Worm (Caenorhabditis elegans) whole organism, midembryonic: ENCODE measurements around the gene T28F12.1.

ENCODE experiments used
- T22C8.4 ChIP-seq: fragments of 200-800 bp; sonication (Bioruptor generic); IDR thresholded peaks from 2 replicates; pipeline ENCODE4 v1.3.6; 2022; ENCODE audit warnings: missing genetic modification characterization, missing compliant biosample characterization
- cog-1 ChIP-seq: sonication (generic microtip); optimal IDR thresholded peaks from 2 replicates; lab custom pipeline; 2016; ENCODE audit warnings: missing genetic modification characterization, missing compliant biosample characterization
- flt-1 ChIP-seq: fragments of 200-800 bp; sonication (Bioruptor generic); IDR thresholded peaks from 2 replicates; pipeline ENCODE4 v1.3.6; 2022; ENCODE audit warnings: missing genetic modification characterization, missing compliant biosample characterization
- klf-2 ChIP-seq: fragments of 200-800 bp; sonication (Bioruptor generic); conservative IDR thresholded peaks from 2 replicates; pipeline ENCODE4 v1.3.6; 2022; ENCODE audit warnings: missing genetic modification reagents, missing genetic modification characterization, missing compliant biosample characterization
- med-1 ChIP-seq: sonication (generic microtip); optimal IDR thresholded peaks from 2 replicates; lab custom pipeline; 2017; ENCODE audit warnings: missing genetic modification characterization, mild to moderate bottlenecking, missing compliant biosample characterization, antibody characterized with exemption, missing genetic modification reagents; ENCODE audit not compliant: insufficient read depth
- ref-1 ChIP-seq: fragments of 200-800 bp; sonication (Bioruptor generic); conservative IDR thresholded peaks from 2 replicates; pipeline ENCODE4 v1.3.6; 2022; ENCODE audit warnings: missing genetic modification reagents, missing genetic modification characterization, missing compliant biosample characterization
- tab-1 ChIP-seq: fragments of 200-800 bp; sonication (Bioruptor generic); IDR thresholded peaks from 2 replicates; pipeline ENCODE4 v1.3.6; 2022; ENCODE audit warnings: missing genetic modification characterization, missing compliant biosample characterization
- ztf-23 ChIP-seq: fragments of 200-800 bp; sonication (Bioruptor generic); IDR thresholded peaks from 2 replicates; pipeline ENCODE4 v1.3.6; 2022; ENCODE audit warnings: missing genetic modification reagents, missing genetic modification characterization, missing compliant biosample characterization
- ztf-29 ChIP-seq: fragments of 200-800 bp; sonication (Bioruptor generic); IDR thresholded peaks from 2 replicates; pipeline ENCODE4 v1.3.6; 2022; ENCODE audit warnings: missing genetic modification reagents, missing genetic modification characterization, missing compliant biosample characterization

The T28F12.1 gene

DNA sequence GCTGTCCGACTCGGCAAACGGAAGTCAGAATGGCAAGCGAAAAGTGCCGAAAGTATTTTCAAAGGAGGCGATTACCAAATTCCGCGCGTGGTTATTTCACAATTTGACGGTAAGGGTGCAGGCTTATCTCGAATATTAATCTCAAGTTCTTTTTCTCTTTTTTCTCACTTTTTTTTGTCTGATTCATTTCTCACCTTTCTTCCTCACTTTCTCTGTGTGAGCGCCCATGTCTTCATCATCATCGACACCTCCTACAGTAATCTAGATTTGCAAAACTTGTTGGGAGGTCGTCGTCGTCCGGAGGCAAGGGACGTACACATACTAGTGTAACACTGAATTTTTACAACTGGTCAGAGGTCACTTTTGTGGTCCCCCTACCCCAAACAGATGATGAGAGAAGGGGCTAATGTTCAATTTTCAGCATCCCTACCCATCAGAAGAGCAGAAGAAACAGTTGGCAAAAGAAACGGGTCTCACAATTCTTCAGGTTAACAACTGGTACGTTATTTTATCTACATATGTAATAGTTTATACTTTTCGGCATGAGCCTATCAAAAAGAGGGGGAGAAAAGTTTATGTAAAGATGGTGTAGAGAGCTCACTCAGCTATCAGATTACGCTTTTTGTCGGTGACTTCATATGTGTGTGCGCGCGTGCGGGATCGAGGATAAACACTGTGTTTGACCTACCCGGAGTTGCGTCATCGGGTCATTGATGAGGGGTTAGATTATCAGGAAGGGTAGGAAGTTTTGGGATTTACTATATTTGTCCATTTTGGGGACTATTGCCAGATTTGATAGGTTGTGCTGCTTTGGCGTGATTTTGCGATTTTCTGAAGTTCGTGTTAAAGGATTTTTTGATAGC lies 7.2 kb upstream of the T28F12.1 start:
- TF ChIP-seq flt-1 (GFP tag; lab: Robert Waterston, UW) (no peak), ref-1 (GFP tag; lab: Robert Waterston, UW) (no peak), ztf-23 (no peak), cog-1 (tag; lab: Kevin White, UChicago) (no peak), klf-2 (no peak)

DNA sequence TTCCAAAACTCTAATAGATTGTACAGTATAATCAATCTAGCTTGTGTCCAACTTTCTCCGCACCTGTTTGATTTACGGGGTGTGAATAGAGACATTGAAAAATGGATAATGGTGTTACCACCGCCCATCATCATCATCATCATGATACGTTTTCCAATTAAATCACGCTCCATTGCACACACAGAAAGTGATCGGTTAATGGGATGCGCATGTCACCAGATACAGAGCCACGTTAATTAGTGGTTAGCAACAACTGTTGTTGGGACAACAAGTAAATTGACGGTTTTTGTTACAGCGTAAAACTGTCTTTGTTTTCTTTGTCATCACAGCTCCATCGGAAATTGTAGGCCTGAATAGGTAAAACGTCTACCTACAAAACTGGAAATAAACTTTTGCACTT lies 6.2 kb upstream of the T28F12.1 start:
- TF ChIP-seq flt-1 (GFP tag; lab: Robert Waterston, UW) (0 out of 2 replicates have a peak, but pooled peaks have one; percentile 7), tab-1 (no peak)

DNA sequence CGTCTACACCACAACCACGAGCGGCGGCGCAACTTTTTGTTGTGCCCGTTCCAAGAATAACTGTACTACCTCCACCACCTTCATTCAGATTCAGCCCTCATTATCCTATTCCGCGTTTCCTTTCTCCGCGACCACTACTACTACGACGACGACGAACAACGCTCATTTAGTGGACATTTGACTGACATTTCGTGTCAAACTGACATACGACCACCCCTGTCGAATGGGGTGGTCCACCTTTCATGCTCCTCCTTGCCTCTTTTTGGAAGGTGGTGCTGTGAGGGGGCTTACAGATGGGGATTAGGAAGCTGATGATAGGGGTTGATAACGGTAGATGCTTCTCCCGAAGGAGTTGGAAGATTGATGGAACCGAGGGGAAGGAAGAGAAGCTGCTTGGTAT lies 5.7 kb upstream of the T28F12.1 start:
- no peak for TF ChIP-seq med-1 (GFP tag; lab: Kevin White, UChicago)
- 0 out of 2 replicates have a peak, but pooled peaks have one; percentile 32 for TF ChIP-seq ztf-29 (GFP tag; lab: Robert Waterston, UW)
- no peak for TF ChIP-seq T22C8.4 (GFP tag; lab: Robert Waterston, UW)

DNA sequence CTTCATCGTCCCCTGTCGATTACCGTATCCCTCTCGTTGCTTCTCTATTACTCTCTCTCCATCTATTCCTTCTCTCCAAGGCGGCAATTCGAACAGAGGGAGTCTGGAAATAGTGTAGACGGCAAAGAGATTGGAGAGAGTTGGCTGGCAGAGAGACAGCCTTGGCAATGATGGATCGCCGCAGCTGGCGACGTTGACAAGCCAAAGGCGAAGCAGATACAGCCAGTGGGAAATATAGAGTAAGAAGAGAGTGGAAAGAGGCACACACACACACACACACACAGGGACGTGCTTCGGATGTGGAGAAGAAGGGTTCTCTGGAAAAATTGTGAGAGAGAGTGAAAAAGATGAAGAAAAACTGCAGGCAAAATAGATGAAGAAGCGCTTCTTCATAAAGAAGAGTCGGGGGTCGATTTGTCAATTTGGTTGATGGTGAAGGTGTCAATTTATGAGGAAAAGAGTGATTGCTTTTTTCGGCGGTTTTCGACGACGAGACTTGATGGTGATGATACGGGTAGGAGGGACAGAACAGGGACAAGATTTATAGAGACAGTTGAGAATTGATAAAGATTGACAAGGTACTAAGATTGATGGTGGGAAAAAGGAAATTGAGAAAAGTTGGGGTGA lies 4.9 kb upstream of the T28F12.1 start:
- peak; percentile 64; the same call in 1 of the 2 replicates for TF ChIP-seq ztf-29 (GFP tag; lab: Robert Waterston, UW)
- no peak for TF ChIP-seq tab-1
- no peak for TF ChIP-seq klf-2

DNA sequence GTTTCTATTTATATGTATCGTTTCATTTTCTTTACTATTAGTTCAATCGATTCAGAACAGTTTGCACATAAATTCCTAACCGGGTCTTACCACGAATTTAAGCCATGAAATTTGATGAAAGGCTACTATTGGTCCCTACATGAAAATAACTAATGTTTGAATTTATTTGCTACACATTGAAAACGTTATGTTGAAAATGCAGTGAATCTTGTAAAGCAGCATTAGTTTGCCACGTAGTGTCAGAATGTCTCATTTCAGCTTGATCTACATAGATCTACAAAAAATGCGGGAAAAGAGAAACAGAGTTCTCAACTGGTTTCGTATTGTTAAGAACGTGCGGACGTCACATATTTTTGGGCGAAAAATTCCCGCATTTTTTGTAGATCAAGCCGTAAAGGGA lies 4.1 kb upstream of the T28F12.1 start:
- TF ChIP-seq T22C8.4 (GFP tag; lab: Robert Waterston, UW) (no peak), klf-2 (no peak), ref-1 (GFP tag; lab: Robert Waterston, UW) (no peak), med-1 (GFP tag; lab: Kevin White, UChicago) (no peak), tab-1 (no peak), ztf-29 (GFP tag; lab: Robert Waterston, UW) (no peak)

DNA sequence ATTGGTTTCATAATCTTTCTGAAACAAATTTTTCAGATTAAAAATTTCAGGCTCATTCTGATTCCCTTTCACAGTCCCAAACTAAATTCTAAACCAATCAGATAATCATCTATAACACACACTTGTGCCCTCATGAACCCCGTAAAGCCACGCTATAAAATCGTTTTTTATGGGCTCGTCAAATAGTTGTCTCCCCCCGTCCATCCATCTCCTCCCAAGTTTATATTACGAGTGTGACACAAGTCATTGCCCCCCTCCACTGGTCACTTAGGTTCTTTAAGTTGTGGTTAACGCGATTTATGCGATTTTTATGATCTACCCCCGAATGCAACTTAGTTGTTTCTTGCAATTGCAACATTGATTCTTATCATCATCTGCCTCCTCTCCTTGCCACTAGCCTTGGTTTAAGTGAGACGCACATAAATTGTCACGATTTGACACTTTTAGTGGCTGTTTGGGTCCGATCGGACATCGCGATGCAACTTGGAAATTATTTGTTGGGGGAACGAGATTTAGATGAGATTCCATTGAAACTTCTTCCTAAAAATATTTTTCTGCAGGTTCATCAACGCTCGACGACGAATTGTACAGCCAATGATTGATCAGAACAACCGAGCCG lies 3.4 kb upstream of the T28F12.1 start:
- TF ChIP-seq flt-1 (GFP tag; lab: Robert Waterston, UW) = no peak
- TF ChIP-seq ztf-23 = no peak
- no peak for TF ChIP-seq ref-1 (GFP tag; lab: Robert Waterston, UW)
- TF ChIP-seq ztf-29 (GFP tag; lab: Robert Waterston, UW) = no peak
- TF ChIP-seq tab-1 = no peak
- no peak for TF ChIP-seq cog-1 (tag; lab: Kevin White, UChicago)
- no peak for TF ChIP-seq T22C8.4 (GFP tag; lab: Robert Waterston, UW)
- no peak for TF ChIP-seq med-1 (GFP tag; lab: Kevin White, UChicago)

DNA sequence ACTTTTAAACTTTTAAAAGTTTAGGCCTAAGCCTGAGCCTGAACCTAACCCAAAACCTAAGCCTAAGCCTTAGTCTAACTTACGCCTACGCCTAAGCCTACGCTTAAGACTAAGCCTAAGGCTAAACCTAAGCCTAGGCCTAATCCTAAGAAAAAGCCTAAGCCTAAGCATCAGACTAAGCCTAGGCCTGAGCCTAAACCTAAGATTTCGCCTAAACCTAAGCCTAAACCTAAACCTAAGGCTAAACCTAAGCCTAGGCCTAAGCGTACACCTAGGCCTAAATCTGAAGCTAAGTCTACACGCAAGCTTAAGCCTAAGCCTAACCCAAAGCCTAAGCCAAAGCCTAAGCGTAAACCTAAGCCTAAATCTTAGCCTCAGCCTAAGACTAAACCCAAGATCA lies 2.5 kb upstream of the T28F12.1 start:
- TF ChIP-seq ztf-23 (no peak), flt-1 (GFP tag; lab: Robert Waterston, UW) (no peak), ztf-29 (GFP tag; lab: Robert Waterston, UW) (0 out of 2 replicates have a peak, but pooled peaks have one; percentile 15), tab-1 (peak; percentile 27; the same call in 1 of the 2 replicates), med-1 (GFP tag; lab: Kevin White, UChicago) (no peak)

DNA sequence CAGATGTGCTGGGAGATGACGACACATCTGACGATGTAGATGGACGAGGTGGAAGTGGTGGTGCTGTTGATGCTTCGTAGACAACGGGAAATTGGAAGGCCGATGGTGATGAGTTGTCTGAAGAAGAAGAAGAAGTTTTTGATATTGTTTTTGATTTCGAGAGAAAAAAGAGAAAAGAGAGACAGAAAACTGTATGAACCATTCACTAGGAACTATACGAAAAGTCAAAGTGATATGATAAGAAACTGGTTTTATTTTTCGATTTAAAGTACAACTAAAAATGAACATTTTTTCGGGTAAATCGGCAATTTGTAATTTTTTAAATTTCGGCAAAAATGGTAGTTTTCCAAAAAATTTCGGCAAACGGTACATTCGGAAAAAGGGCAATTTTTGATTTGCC lies 5.8 kb downstream of the T28F12.1 start:
- TF ChIP-seq ztf-29 (GFP tag; lab: Robert Waterston, UW) (no peak), ztf-23 (no peak), flt-1 (GFP tag; lab: Robert Waterston, UW) (no peak), cog-1 (tag; lab: Kevin White, UChicago) (no peak), med-1 (GFP tag; lab: Kevin White, UChicago) (no peak), tab-1 (no peak), ref-1 (GFP tag; lab: Robert Waterston, UW) (no peak), T22C8.4 (GFP tag; lab: Robert Waterston, UW) (no peak), klf-2 (no peak)

DNA sequence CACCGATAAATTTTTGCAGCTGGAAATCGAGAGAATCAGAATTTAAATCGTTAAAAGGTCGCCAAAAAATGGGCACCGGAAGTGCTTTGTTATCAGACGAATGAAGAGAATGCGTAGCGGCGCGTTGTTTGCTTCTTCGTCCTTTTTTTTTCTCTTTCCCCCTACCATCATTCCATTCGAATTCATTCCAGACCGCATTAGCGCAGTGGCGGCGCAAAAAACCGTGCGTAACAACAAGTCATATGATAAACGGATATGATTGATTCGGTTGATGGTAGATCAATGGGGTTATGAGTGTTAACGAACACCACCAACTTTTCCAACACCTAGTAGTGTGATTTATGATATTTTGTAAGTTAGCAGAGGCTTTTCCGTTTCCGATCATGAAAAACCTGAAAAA lies 10.5 kb downstream of the T28F12.1 start:
- no peak for TF ChIP-seq ref-1 (GFP tag; lab: Robert Waterston, UW)
- no peak for TF ChIP-seq T22C8.4 (GFP tag; lab: Robert Waterston, UW)
- no peak for TF ChIP-seq ztf-29 (GFP tag; lab: Robert Waterston, UW)
- no peak for TF ChIP-seq cog-1 (tag; lab: Kevin White, UChicago)
- no peak for TF ChIP-seq tab-1
- TF ChIP-seq klf-2 = no peak

DNA sequence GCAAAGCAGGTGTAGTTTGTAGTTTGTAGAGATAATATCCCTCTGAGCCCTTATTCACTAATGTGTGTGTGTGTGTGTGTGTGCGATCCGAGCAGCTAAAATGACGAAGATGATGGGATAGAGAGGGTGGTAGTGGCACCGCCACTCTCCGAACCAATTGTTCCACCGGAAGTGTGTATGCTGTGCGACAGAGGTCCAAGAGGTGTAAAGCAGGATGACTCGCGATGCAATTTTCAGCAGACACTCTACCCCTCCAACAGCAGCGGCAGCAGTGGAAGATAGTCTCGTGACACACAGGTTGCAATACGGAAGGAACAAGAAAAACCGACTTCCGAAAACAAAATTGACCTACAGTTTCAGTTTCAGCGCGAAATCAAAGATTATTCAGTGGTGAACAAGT lies 11.0 kb downstream of the T28F12.1 start:
- TF ChIP-seq cog-1 (tag; lab: Kevin White, UChicago) (no peak), T22C8.4 (GFP tag; lab: Robert Waterston, UW) (no peak), ztf-29 (GFP tag; lab: Robert Waterston, UW) (no peak), ztf-23 (no peak), ref-1 (GFP tag; lab: Robert Waterston, UW) (no peak), klf-2 (no peak), med-1 (GFP tag; lab: Kevin White, UChicago) (no peak), tab-1 (no peak), flt-1 (GFP tag; lab: Robert Waterston, UW) (no peak)
